Fruit fly (Drosophila melanogaster): ENCODE results near the gene pst.
A peak's percentile ranks its signal among the peaks of the same experiment; 100 is the strongest.

Gene pst

dm6 chr3L:7356386-7357117, 3.5 kb downstream of the pst start, which contains the start of gene CTCF (continued):
- TF ChIP-seq CG15479 (GFP tag; optimal IDR thresholded peaks at IDR 0.05) (no peak), CG6765 (GFP tag; optimal IDR thresholded peaks at IDR 0.05) (no peak), CG12071 (GFP tag; optimal IDR thresholded peaks at IDR 0.05) (no peak), zen2 (GFP tag; IDR thresholded peaks at IDR 0.05; ENCODE audit: partially characterized antibody) (peak; percentile 37; the same call in 1 of the 3 replicates), CG18764 (GFP tag; optimal IDR thresholded peaks at IDR 0.05) (no peak), CG13123 (GFP tag; optimal IDR thresholded peaks at IDR 0.05) (no peak), bcd (GFP tag; optimal IDR thresholded peaks at IDR 0.05) (no peak), CG1602 (GFP tag; optimal IDR thresholded peaks at IDR 0.05) (peak; percentile 3), Side (GFP tag; optimal IDR thresholded peaks at IDR 0.05) (no peak), vnd (GFP tag; IDR thresholded peaks at IDR 0.05; ENCODE audit: partially characterized antibody) (peak; percentile 65; the same call in 2 of the 3 replicates), nerfin-1 (tag; optimal IDR thresholded peaks at IDR 0.05) (peak; percentile 100), rib (GFP tag; IDR thresholded peaks at IDR 0.05) (no peak), Dbx (GFP tag; IDR thresholded peaks at IDR 0.05) (0 out of 3 replicates have a peak, but pooled peaks have one; percentile 23), Dip2 (GFP tag; IDR thresholded peaks at IDR 0.05) (no peak), CG31388 (GFP tag; optimal IDR thresholded peaks at IDR 0.05) (no peak), tgo (GFP tag; IDR thresholded peaks at IDR 0.05) (peak; percentile 51), D19A (tag; optimal IDR thresholded peaks at IDR 0.05) (peak; percentile 41), yki (optimal IDR thresholded peaks at IDR 0.05) (no peak), GATAe (GFP tag; conservative IDR thresholded peaks at IDR 0.05) (peak; percentile 69), h (optimal IDR thresholded peaks at IDR 0.05) (no peak), disco-r (GFP tag; optimal IDR thresholded peaks at IDR 0.05) (no peak), fd64A (GFP tag; optimal IDR thresholded peaks at IDR 0.05) (no peak), NC2α (GFP tag; optimal IDR thresholded peaks at IDR 0.05) (peak; percentile 43), CG3847 (GFP tag; IDR thresholded peaks at IDR 0.05) (0 out of 2 replicates have a peak, but pooled peaks have one; percentile 6), HLH54F (GFP tag; optimal IDR thresholded peaks at IDR 0.05) (peak; percentile 20), ase (GFP tag; IDR thresholded peaks at IDR 0.05) (0 out of 3 replicates have a peak, but pooled peaks have one; percentile 38), Lpt (GFP tag; optimal IDR thresholded peaks at IDR 0.05) (no peak), Chrac-16 (GFP tag; optimal IDR thresholded peaks at IDR 0.05) (peak; percentile 27), CG6689 (GFP tag; IDR thresholded peaks at IDR 0.05) (peak; percentile 33; the same call in 1 of the 2 replicates), z (GFP tag; IDR thresholded peaks at IDR 0.05) (no peak), CG30403 (GFP tag; optimal IDR thresholded peaks at IDR 0.05) (peak; percentile 43), Sry-δ (GFP tag; optimal IDR thresholded peaks at IDR 0.05) (peak; percentile 90), Mad (GFP tag; optimal IDR thresholded peaks at IDR 0.05) (peak; percentile 17), CG18011 (GFP tag; optimal IDR thresholded peaks at IDR 0.05) (no peak), Trl (optimal IDR thresholded peaks at IDR 0.05) (no peak), Trl (GFP tag; optimal IDR thresholded peaks at IDR 0.05) (peak; percentile 17), Gug (GFP tag; IDR thresholded peaks at IDR 0.05) (peak; percentile 6; the same call in 1 of the 4 replicates), MESR4 (GFP tag; optimal IDR thresholded peaks at IDR 0.05) (peak; percentile 76), sima (GFP tag; optimal IDR thresholded peaks at IDR 0.05) (no peak), Rfx (GFP tag; IDR thresholded peaks at IDR 0.05) (peak; percentile 63; the same call in 1 of the 2 replicates), CG3726 (GFP tag; IDR thresholded peaks at IDR 0.05) (no peak), CG6854 (GFP tag; optimal IDR thresholded peaks at IDR 0.05) (no peak), tup (GFP tag; optimal IDR thresholded peaks at IDR 0.05) (no peak), Meics (GFP tag; optimal IDR thresholded peaks at IDR 0.05) (peak; percentile 77), lola (GFP tag; optimal IDR thresholded peaks at IDR 0.05) (peak in 1 of 3 experiments; percentile 16), gce (GFP tag; IDR thresholded peaks at IDR 0.05) (peak; percentile 62; the same call in 1 of the 3 replicates), CG8359 (GFP tag; optimal IDR thresholded peaks at IDR 0.05; ENCODE audit: borderline replicate concordance) (no peak), CG2875 (GFP tag; optimal IDR thresholded peaks at IDR 0.05) (peak; percentile 12), grau (tag; optimal IDR thresholded peaks at IDR 0.05) (peak; percentile 52), fu2 (GFP tag; optimal IDR thresholded peaks at IDR 0.05) (no peak), CG30431 (GFP tag; optimal IDR thresholded peaks at IDR 0.05) (peak; percentile 24)

Data from whole organism, embryonic.